Worm (Caenorhabditis elegans): ENCODE measurements around the gene F18A1.7.

Gene F18A1.7

DNA sequence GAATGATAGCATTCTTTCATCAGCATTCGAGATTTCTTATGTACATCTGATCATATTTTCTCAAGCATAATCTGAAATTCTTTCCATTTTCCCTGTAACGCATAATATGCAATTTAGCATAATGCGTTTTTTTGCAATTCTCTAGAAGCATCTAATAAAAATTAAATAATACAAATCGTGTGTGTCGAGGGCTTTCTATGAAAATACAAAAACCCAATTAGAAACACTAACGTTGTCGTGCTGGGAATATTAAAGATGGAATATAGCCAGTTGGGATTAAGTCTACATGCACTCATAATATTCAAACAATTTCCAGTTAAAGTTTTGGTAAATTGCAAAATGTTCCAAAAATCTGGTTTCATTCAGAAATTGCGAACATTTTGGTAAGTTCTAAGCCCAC lies 21.0 kb upstream of the F18A1.7 start, which contains the start of gene F18A1.1:
F18A1.1 (plus strand) TSS at position 301 of the 400 bp plus-strand sequence.
- TF ChIP-seq nhr-237 (tag; optimal IDR thresholded peaks at IDR 0.05) (peak; percentile 19), Y75B8A.6 (GFP tag; IDR thresholded peaks at IDR 0.05) (no peak), ceh-28 (tag; optimal IDR thresholded peaks at IDR 0.05) (no peak), php-3 (GFP tag; IDR thresholded peaks at IDR 0.05) (no peak), mep-1 (tag; optimal IDR thresholded peaks at IDR 0.05) (no peak)

DNA sequence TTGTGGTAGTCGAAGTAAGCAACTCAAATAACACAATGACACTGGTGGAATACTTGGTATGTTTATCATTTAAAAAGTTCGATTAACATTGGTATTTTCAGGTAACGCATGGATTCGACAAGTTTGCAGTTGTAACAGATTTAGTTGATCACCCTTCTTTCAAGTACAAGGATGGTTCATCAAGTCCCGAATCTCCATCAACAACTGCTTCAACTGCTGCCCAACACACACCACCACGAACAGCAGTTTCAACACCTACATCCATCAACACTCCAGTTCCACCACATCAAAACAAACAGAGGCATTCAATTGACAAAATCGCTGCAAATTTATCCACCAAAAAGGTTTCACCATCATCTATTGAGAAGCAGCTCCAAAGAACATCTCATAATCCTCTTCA lies 18.9 kb upstream of the F18A1.7 start:
- TF ChIP-seq snpc-1.2 (GFP tag; IDR thresholded peaks at IDR 0.05) (peak; percentile 53; the same call in 1 of the 2 replicates), unc-62 (GFP tag; optimal IDR thresholded peaks at IDR 0.05 in 1 of 2) (peak in 1 of 2 experiments; percentile 54), unc-62 (tag; optimal IDR thresholded peaks at IDR 0.05) (no peak), nhr-102 (tag; optimal IDR thresholded peaks at IDR 0.05) (no peak)

DNA sequence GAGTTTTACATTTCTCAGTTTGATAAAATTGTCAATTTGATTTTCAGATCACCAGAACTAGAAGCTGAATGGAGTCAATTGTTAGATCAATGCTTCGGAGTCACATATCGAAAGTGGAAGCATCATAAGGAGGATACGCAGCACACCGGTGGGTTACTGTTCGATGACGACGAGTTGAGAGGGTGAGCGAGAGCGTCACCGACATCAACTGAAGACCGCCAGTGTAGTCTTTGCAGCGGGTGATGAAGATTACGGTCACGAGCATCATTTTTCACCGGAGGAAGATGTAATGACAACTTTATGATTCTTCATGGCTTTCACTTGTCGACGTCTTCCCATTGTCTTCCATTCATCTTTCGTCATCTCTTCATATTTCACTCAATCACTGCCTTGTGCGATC lies 18.3 kb upstream of the F18A1.7 start, which contains the start of gene lin-26:
lin-26 (plus strand) TSS at position 301 of the 400 bp plus-strand sequence.
- TF ChIP-seq unc-62 (GFP tag; optimal IDR thresholded peaks at IDR 0.05 in 1 of 2) = peak in 1 of 2 experiments; percentile 86
- no peak for TF ChIP-seq unc-62 (tag; optimal IDR thresholded peaks at IDR 0.05)
- TF ChIP-seq mdl-1 (tag; optimal IDR thresholded peaks at IDR 0.05) = no peak
- peak; percentile 12 for TF ChIP-seq hlh-30 (tag; optimal IDR thresholded peaks at IDR 0.05; ENCODE audit: insufficient read depth)

DNA sequence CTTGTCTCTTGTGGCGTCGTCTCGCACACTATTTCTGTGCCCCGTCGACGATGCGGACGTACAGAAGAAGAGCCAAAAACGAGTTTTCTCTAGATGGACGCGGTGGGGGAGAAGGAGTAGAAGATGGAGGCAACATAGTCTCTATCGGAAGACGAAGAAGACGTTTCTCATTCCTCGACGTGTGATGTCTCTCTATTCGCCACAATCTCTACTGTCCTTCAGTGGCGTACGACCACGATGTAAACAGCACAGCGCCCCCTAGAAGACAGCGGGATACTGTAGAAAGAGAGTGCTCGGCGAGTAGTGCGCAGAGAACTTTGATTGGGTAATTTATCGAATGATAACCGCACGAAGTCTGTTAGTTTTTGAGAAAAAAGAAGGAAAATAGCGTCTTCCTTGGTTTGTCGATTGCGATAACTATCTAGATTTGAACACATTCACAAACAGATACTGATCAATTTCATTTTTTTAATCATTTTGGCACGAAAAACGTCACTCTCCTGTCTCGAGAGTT lies 16.0 kb upstream of the F18A1.7 start:
- TF ChIP-seq nhr-28 (tag; optimal IDR thresholded peaks at IDR 0.05) = peak; percentile 50
- TF ChIP-seq hlh-11 (tag; optimal IDR thresholded peaks at IDR 0.05) = peak; percentile 16
- no peak for TF ChIP-seq attf-4 (tag; optimal IDR thresholded peaks at IDR 0.05)
- peak; percentile 6 for TF ChIP-seq mxl-3 (GFP tag; optimal IDR thresholded peaks at IDR 0.05)

DNA sequence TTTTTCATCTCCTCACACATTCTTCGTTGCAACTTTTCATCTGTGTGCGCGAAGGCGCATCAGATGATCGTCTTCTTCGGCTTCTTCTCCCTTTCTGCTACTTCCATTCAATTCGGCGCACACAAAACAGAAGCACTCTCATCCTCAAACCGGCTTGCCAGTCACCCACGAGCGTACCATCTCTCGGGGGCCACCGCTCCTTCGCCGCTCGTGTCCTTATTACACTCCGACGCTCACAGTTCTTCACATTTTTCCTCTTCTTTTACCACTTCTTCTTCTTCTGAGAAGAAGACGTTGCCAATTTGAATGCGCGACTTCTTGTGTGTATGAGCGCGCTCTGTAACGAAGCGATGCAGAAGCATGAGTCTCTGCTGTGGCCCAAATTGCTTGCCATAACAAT lies 15.0 kb upstream of the F18A1.7 start:
- TF ChIP-seq unc-130 (GFP tag; optimal IDR thresholded peaks at IDR 0.05) = no peak
- TF ChIP-seq tra-1 (GFP tag; IDR thresholded peaks at IDR 0.05) = no peak
- peak; percentile 5 for TF ChIP-seq hlh-11 (tag; optimal IDR thresholded peaks at IDR 0.05)
- peak; percentile 68 for TF ChIP-seq aha-1 (tag)
- TF ChIP-seq daf-8 (GFP tag; IDR thresholded peaks at IDR 0.05) = no peak

DNA sequence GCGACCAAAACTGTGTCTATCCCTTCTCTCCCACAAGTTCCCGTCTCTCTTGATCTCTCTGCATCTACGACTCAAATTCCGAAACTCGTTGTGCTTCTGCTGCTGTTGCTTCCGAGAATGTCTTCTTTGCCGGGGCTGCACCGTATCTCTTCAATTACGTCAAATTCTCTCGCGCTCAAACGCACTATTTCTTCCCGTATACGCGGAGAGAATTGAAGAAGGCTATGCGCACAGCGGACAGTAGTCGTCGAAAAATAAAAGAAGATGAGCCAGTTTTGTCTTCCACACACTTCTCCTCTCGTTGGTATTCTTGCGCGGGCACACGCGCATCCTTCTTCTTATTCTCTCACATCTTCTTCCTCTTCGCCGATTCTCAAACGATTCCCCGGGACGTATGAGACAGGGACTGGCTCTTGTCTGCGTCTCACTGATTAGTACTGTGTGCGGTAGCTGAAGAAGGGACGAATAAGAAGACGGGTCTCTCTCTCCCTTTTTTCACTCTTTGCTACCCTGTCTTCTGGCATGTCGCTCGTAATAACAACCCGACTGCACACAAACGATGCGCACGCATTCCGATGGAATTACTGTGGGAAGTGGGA lies 12.9 kb upstream of the F18A1.7 start:
- TF ChIP-seq aha-1 (tag) (peak; percentile 59), arid-1 (GFP tag; conservative IDR thresholded peaks at IDR 0.05) (no peak), mdl-1 (tag; optimal IDR thresholded peaks at IDR 0.05) (peak in 1 of 2 experiments; percentile 31), unc-62 (GFP tag; optimal IDR thresholded peaks at IDR 0.05 in 1 of 2) (peak in 1 of 2 experiments; percentile 17), unc-62 (tag; optimal IDR thresholded peaks at IDR 0.05) (no peak), nhr-102 (tag; optimal IDR thresholded peaks at IDR 0.05) (no peak), mxl-3 (GFP tag; optimal IDR thresholded peaks at IDR 0.05) (peak; percentile 5), daf-12 (tag; optimal IDR thresholded peaks at IDR 0.05) (no peak), nhr-42 (GFP tag; IDR thresholded peaks at IDR 0.05) (no peak), dmd-8 (GFP tag; IDR thresholded peaks at IDR 0.05) (no peak), mes-2 (tag; optimal IDR thresholded peaks at IDR 0.05; ENCODE audit: poor library complexity, severe bottlenecking) (peak; percentile 19)

DNA sequence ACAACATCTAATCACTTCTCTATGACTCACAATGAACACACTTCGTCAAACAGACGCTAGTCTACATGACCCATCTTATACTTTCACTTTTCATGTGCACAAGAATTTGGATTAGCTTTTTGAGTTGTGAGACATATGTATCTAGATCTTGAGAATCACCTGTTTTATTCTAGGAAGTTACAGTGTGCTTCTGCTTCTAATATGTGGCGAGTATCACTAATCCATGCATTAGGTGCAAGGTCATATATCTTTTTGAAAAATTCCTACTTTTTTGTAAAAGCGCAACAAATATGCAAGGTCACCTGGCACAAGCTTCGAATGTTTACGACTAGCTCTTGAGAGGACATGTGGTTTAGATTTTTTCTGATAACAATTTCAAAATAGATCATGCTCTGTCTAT lies 12.2 kb upstream of the F18A1.7 start:
- peak in 1 of 2 experiments; percentile 92 for TF ChIP-seq unc-62 (GFP tag; optimal IDR thresholded peaks at IDR 0.05 in 1 of 2)
- TF ChIP-seq unc-62 (tag; optimal IDR thresholded peaks at IDR 0.05) = no peak
- TF ChIP-seq ceh-62 (tag; optimal IDR thresholded peaks at IDR 0.05) = no peak

DNA sequence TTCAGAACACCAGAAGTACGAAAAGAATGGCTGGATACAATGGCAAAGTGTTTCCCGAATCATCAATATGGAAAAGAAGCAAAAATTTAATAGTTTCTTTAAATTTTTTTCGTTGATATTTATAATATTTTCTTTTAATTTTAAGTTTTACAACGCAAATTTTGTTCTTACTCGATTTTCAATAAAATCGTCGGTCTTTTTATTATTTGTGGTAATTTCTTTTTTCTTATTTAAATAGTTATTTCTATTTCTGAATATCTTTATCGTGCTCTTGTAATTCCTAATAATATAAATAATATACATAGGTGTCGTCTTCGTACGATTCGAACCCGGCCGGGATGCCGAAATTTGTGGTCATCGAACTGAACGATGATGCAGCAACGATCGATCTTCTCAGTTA lies 8.2 kb upstream of the F18A1.7 start, which contains the start of gene lir-1:
lir-1 (plus strand) TSS at position 301 of the 400 bp plus-strand sequence.
- TF ChIP-seq ama-1 (optimal IDR thresholded peaks at IDR 0.05) = no peak
- no peak for TF ChIP-seq ceh-62 (tag; optimal IDR thresholded peaks at IDR 0.05)
- no peak for TF ChIP-seq snpc-4 (tag; optimal IDR thresholded peaks at IDR 0.05)
- TF ChIP-seq F10B5.3 (tag; optimal IDR thresholded peaks at IDR 0.05) = no peak
- TF ChIP-seq nhr-6 (tag; optimal IDR thresholded peaks at IDR 0.05) = no peak
- no peak for TF ChIP-seq ztf-7 (tag; optimal IDR thresholded peaks at IDR 0.05)
- no peak for TF ChIP-seq nhr-42 (GFP tag; IDR thresholded peaks at IDR 0.05)
- no peak for TF ChIP-seq lin-15B (tag; optimal IDR thresholded peaks at IDR 0.05)
- TF ChIP-seq fos-1 (tag; optimal IDR thresholded peaks at IDR 0.05) = no peak
- TF ChIP-seq fkh-10 (GFP tag; optimal IDR thresholded peaks at IDR 0.05) = no peak
- no peak for TF ChIP-seq ztf-11 (tag; optimal IDR thresholded peaks at IDR 0.05)
- no peak for TF ChIP-seq nhr-48 (tag; optimal IDR thresholded peaks at IDR 0.05)
- TF ChIP-seq cey-2 (tag; optimal IDR thresholded peaks at IDR 0.05; ENCODE audit: borderline replicate concordance, insufficient read depth) = no peak

Data from whole organism, L4 larva.